Worm (Caenorhabditis elegans) whole organism, early embryonic: ENCODE data around the gene kqt-2.

Source experiments
- B0310.2 ChIP-seq: sonication (generic microtip); optimal IDR thresholded peaks from 2 replicates; lab custom pipeline; 2016; ENCODE audit warnings: mild to moderate bottlenecking, missing genetic modification characterization, missing compliant biosample characterization
- ama-1 ChIP-seq: fragments of 150-350 bp; optimal IDR thresholded peaks from 2 replicates; lab custom pipeline; 2014
- ceh-36 ChIP-seq: sonication (generic microtip); optimal IDR thresholded peaks from 2 replicates; lab custom pipeline; 2016; ENCODE audit warnings: missing genetic modification characterization, inconsistent platforms, missing compliant biosample characterization
- flt-1 ChIP-seq: fragments of 200-800 bp; sonication (Bioruptor generic); IDR thresholded peaks from 2 replicates; pipeline ENCODE4 v1.3.6; 2022; ENCODE audit warnings: missing genetic modification characterization, missing compliant biosample characterization
- hmg-4 ChIP-seq: fragments of 200-800 bp; sonication (Bioruptor generic); optimal IDR thresholded peaks from 2 replicates; lab custom pipeline; 2018; ENCODE audit warnings: mild to moderate bottlenecking, missing genetic modification characterization, missing compliant biosample characterization
- hnd-1 ChIP-seq: sonication (generic microtip); optimal IDR thresholded peaks from 2 replicates; lab custom pipeline; 2016; ENCODE audit warnings: missing genetic modification characterization, missing compliant biosample characterization
- pes-1 ChIP-seq: fragments of 200-800 bp; sonication (Bioruptor generic); IDR thresholded peaks from 2 replicates; pipeline ENCODE4 v1.3.6; 2022; ENCODE audit warnings: missing genetic modification reagents, missing genetic modification characterization, missing compliant biosample characterization
- sea-1 ChIP-seq: fragments of 200-800 bp; sonication (Bioruptor generic); conservative IDR thresholded peaks from 2 replicates; pipeline ENCODE4 v1.3.6; 2022; ENCODE audit warnings: missing genetic modification characterization, missing compliant biosample characterization
- tra-4 ChIP-seq: sonication (generic microtip); optimal IDR thresholded peaks from 2 replicates; lab custom pipeline; 2017; ENCODE audit warnings: missing genetic modification characterization, missing compliant biosample characterization

DNA sequence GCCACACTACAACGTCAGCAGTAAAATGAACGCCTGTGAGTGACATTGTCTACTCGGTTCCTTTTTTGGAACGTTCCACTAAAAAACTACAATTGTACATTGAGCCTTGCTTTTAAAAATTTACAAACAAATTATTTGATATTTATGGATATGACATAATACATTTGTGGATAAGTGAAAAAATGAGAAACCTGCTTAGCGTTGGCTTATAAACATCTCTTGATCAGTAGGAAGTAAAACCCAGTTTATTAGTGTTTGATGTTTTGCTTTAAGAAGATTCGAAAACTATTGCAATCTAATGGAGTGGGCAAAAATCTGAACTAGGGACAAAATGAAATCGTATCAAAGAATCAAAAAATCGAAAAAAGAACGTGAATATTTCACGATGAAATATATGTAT is 29.2 kb downstream of the kqt-2 start:
- TF ChIP-seq ama-1 (lab: Kevin White, UChicago) (no peak), ceh-36 (tag; lab: Kevin White, UChicago) (no peak), flt-1 (GFP tag; lab: Robert Waterston, UW) (no peak), pes-1 (GFP tag; lab: Robert Waterston, UW) (no peak), B0310.2 (no peak), sea-1 (GFP tag; lab: Robert Waterston, UW) (no peak), hnd-1 (tag; lab: Kevin White, UChicago) (no peak), tra-4 (tag; lab: Kevin White, UChicago) (no peak), hmg-4 (GFP tag; lab: Kevin White, UChicago) (no peak)
